Worm (Caenorhabditis elegans) whole organism, early embryonic: Measurements from ENCODE around the gene dod-20.

Experiments used
- B0310.2 ChIP-seq: sonication (generic microtip); optimal IDR thresholded peaks from 2 replicates; lab custom pipeline; 2016; ENCODE audit warnings: mild to moderate bottlenecking, missing genetic modification characterization, missing compliant biosample characterization
- F13C5.2 ChIP-seq: sonication (generic microtip); optimal IDR thresholded peaks from 2 replicates; lab custom pipeline; 2017; ENCODE audit warnings: mild to moderate bottlenecking, missing genetic modification characterization, inconsistent platforms, missing compliant biosample characterization
- aly-1 ChIP-seq: sonication (generic microtip); optimal IDR thresholded peaks from 2 replicates; lab custom pipeline; 2016; ENCODE audit warnings: missing genetic modification characterization, missing compliant biosample characterization
- ama-1 ChIP-seq: fragments of 150-350 bp; optimal IDR thresholded peaks from 2 replicates; lab custom pipeline; 2014
- ceh-13 ChIP-seq: fragments of 200-800 bp; sonication (Bioruptor generic); optimal IDR thresholded peaks from 2 replicates; lab custom pipeline; 2018; ENCODE audit warnings: mild to moderate bottlenecking, missing genetic modification characterization, missing compliant biosample characterization
- ceh-36 ChIP-seq: sonication (generic microtip); optimal IDR thresholded peaks from 2 replicates; lab custom pipeline; 2016; ENCODE audit warnings: missing genetic modification characterization, inconsistent platforms, missing compliant biosample characterization
- ets-7 ChIP-seq: sonication (generic microtip); optimal IDR thresholded peaks from 2 replicates; lab custom pipeline; 2016; ENCODE audit warnings: missing genotype, missing genetic modification characterization, missing compliant biosample characterization
- flt-1 ChIP-seq: fragments of 200-800 bp; sonication (Bioruptor generic); IDR thresholded peaks from 2 replicates; pipeline ENCODE4 v1.3.6; 2022; ENCODE audit warnings: missing genetic modification characterization, missing compliant biosample characterization
- hmbx-1 ChIP-seq: sonication (generic microtip); optimal IDR thresholded peaks from 2 replicates; lab custom pipeline; 2016; ENCODE audit warnings: mild to moderate bottlenecking, missing genetic modification characterization, missing compliant biosample characterization
- hmg-4 ChIP-seq: fragments of 200-800 bp; sonication (Bioruptor generic); optimal IDR thresholded peaks from 2 replicates; lab custom pipeline; 2018; ENCODE audit warnings: mild to moderate bottlenecking, missing genetic modification characterization, missing compliant biosample characterization
- hnd-1 ChIP-seq: sonication (generic microtip); optimal IDR thresholded peaks from 2 replicates; lab custom pipeline; 2016; ENCODE audit warnings: missing genetic modification characterization, missing compliant biosample characterization
- pes-1 ChIP-seq: fragments of 200-800 bp; sonication (Bioruptor generic); IDR thresholded peaks from 2 replicates; pipeline ENCODE4 v1.3.6; 2022; ENCODE audit warnings: missing genetic modification reagents, missing genetic modification characterization, missing compliant biosample characterization
- scrt-1 ChIP-seq: fragments of 200-800 bp; sonication (Bioruptor generic); IDR thresholded peaks from 2 replicates; pipeline ENCODE4 v1.3.6; 2022; ENCODE audit warnings: missing genetic modification characterization, missing compliant biosample characterization
- sea-1 ChIP-seq: fragments of 200-800 bp; sonication (Bioruptor generic); conservative IDR thresholded peaks from 2 replicates; pipeline ENCODE4 v1.3.6; 2022; ENCODE audit warnings: missing genetic modification characterization, missing compliant biosample characterization
- tbx-11 ChIP-seq: fragments of 200-800 bp; sonication (Bioruptor generic); IDR thresholded peaks from 2 replicates; pipeline ENCODE4 v1.3.6; 2022; ENCODE audit warnings: missing genetic modification characterization, missing compliant biosample characterization
- tbx-37 ChIP-seq: fragments of 200-800 bp; sonication (Bioruptor generic); conservative IDR thresholded peaks from 2 replicates; pipeline ENCODE4 v1.3.6; 2022; ENCODE audit warnings: missing genetic modification reagents, missing genetic modification characterization, missing compliant biosample characterization
- tra-4 ChIP-seq: sonication (generic microtip); optimal IDR thresholded peaks from 2 replicates; lab custom pipeline; 2017; ENCODE audit warnings: missing genetic modification characterization, missing compliant biosample characterization

dod-20 gene

DNA sequence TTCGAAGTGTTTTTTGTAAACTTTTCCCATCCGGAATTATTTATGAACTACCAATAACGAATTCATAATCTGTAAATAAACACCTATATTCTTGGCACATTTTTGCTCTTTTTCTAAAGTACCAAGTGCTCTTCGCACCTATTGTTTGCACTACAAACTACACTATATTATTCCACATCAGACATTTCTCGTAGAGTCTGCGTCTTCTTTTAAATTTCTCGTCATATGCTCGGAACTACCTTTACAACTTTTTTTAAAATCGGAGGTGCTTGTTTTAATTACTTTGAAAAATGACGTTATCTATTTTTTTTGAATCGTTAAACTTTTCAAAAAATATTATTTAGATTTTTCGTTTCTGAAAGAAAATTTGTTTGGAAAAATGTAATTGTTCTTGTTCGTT lies 42.6 kb downstream of the dod-20 start, which contains the start of gene nhr-201:
nhr-201 (plus strand) TSS at position 29 of the 400 bp plus-strand sequence.
- TF ChIP-seq hmbx-1 (tag; lab: Kevin White, UChicago): no peak
- no peak for TF ChIP-seq tra-4 (tag; lab: Kevin White, UChicago)
- no peak for TF ChIP-seq ceh-36
- TF ChIP-seq tbx-37 (GFP tag; lab: Robert Waterston, UW): no peak
- TF ChIP-seq ama-1: no peak
- no peak for TF ChIP-seq scrt-1 (GFP tag; lab: Robert Waterston, UW)

DNA sequence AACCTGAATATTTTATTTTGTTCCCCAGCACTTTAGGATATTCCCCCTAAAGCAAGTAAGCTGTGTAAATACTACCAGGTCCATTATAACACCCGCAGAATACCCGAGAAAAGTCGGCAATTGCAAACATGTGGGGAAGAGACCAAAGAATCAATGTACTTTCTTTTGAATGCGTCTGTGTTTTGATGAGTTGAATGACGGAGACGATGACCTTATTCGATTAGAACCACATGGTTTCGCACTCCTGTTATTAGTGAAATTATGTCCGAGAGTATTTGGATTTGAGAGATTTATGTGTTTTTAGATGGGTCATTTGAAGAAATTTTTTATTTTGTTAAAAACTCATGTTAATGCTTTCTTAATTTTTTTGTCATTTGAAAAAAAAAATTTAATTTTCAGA lies 43.1 kb downstream of the dod-20 start:
- TF ChIP-seq hmbx-1 (tag; lab: Kevin White, UChicago) (no peak), hnd-1 (tag; lab: Kevin White, UChicago) (no peak), B0310.2 (tag; lab: Kevin White, UChicago) (no peak), sea-1 (GFP tag; lab: Robert Waterston, UW) (no peak), flt-1 (GFP tag; lab: Robert Waterston, UW) (no peak), ceh-36 (no peak), ets-7 (tag; lab: Kevin White, UChicago) (no peak)

- TF ChIP-seq ets-7 (tag; lab: Kevin White, UChicago): no peak
- TF ChIP-seq hmg-4 (GFP tag; lab: Kevin White, UChicago): no peak
- TF ChIP-seq B0310.2 (tag; lab: Kevin White, UChicago): no peak
- no peak for TF ChIP-seq flt-1 (GFP tag; lab: Robert Waterston, UW)
- TF ChIP-seq aly-1 (tag; lab: Kevin White, UChicago): no peak
- TF ChIP-seq ceh-13 (GFP tag; lab: Kevin White, UChicago): no peak
- no peak for TF ChIP-seq pes-1
- TF ChIP-seq tbx-11 (GFP tag; lab: Robert Waterston, UW): no peak
- no peak for TF ChIP-seq F13C5.2
- no peak for TF ChIP-seq scrt-1 (GFP tag; lab: Robert Waterston, UW)
- TF ChIP-seq tra-4 (tag; lab: Kevin White, UChicago): no peak
- TF ChIP-seq sea-1 (GFP tag; lab: Robert Waterston, UW): no peak
- no peak for TF ChIP-seq hnd-1 (tag; lab: Kevin White, UChicago)
- TF ChIP-seq ceh-36: no peak
- TF ChIP-seq tbx-37 (GFP tag; lab: Robert Waterston, UW): no peak
- no peak for TF ChIP-seq ama-1
Measured at ce11 chrV:467507-467906, 45.3 kb downstream of the dod-20 start.

- TF ChIP-seq tbx-37 (GFP tag; lab: Robert Waterston, UW): no peak
- TF ChIP-seq scrt-1 (GFP tag; lab: Robert Waterston, UW): no peak
- no peak for TF ChIP-seq ama-1
- no peak for TF ChIP-seq ets-7 (tag; lab: Kevin White, UChicago)
- TF ChIP-seq ceh-13 (GFP tag; lab: Kevin White, UChicago): no peak
- no peak for TF ChIP-seq B0310.2 (tag; lab: Kevin White, UChicago)
- TF ChIP-seq hnd-1 (tag; lab: Kevin White, UChicago): no peak
- no peak for TF ChIP-seq aly-1 (tag; lab: Kevin White, UChicago)
- TF ChIP-seq tra-4 (tag; lab: Kevin White, UChicago): no peak
- no peak for TF ChIP-seq ceh-36
Measured at ce11 chrV:468460-468859, 46.2 kb downstream of the dod-20 start, which contains the start of gene srbc-57. srbc-57 (minus strand) TSS chrV:468560.

- TF ChIP-seq tbx-11 (GFP tag; lab: Robert Waterston, UW): no peak
- no peak for TF ChIP-seq ceh-13 (GFP tag; lab: Kevin White, UChicago)
- no peak for TF ChIP-seq sea-1 (GFP tag; lab: Robert Waterston, UW)
- no peak for TF ChIP-seq scrt-1 (GFP tag; lab: Robert Waterston, UW)
- no peak for TF ChIP-seq hnd-1 (tag; lab: Kevin White, UChicago)
- no peak for TF ChIP-seq ceh-36
- no peak for TF ChIP-seq tbx-37 (GFP tag; lab: Robert Waterston, UW)
- TF ChIP-seq B0310.2 (tag; lab: Kevin White, UChicago): no peak
- no peak for TF ChIP-seq ets-7 (tag; lab: Kevin White, UChicago)
- no peak for TF ChIP-seq pes-1
- TF ChIP-seq hmbx-1 (tag; lab: Kevin White, UChicago): no peak
- TF ChIP-seq ama-1: no peak
- no peak for TF ChIP-seq flt-1 (GFP tag; lab: Robert Waterston, UW)
- no peak for TF ChIP-seq tra-4 (tag; lab: Kevin White, UChicago)
Measured at ce11 chrV:472589-472988, 50.4 kb downstream of the dod-20 start, which contains the start of gene srt-31. srt-31 (plus strand) TSS chrV:472889.
